Fruit fly (Drosophila melanogaster) whole organism, embryonic: Measurements from ENCODE around the gene Cpr67Fa2.

ENCODE experiments used
- BEAF-32 ChIP-seq: fragments of 200-800 bp; sonication (Bioruptor generic); optimal IDR thresholded peaks from 3 replicates; lab custom pipeline; 2017; ENCODE audit warnings: missing biosample characterization, missing genetic modification characterization, mild to moderate bottlenecking, moderate library complexity, missing genetic modification reagents
- CG10543 ChIP-seq: fragments of 200-800 bp; sonication (Bioruptor generic); optimal IDR thresholded peaks from 3 replicates; lab custom pipeline; 2017; ENCODE audit warnings: missing biosample characterization, mild to moderate bottlenecking, missing genetic modification characterization, moderate library complexity
- CG11247 ChIP-seq: fragments of 200-800 bp; sonication (Bioruptor generic); IDR thresholded peaks from 2 replicates; pipeline ENCODE4 v1.3.6; 2022; ENCODE audit warnings: missing biosample characterization, missing genetic modification characterization
- CG11456 ChIP-seq: fragments of 200-800 bp; sonication (Bioruptor generic); IDR thresholded peaks from 3 replicates; pipeline ENCODE4 v1.3.6; 2022; ENCODE audit warnings: missing biosample characterization, missing genetic modification characterization
- CG11504 ChIP-seq: fragments of 200-800 bp; sonication (Bioruptor generic); optimal IDR thresholded peaks from 3 replicates; lab custom pipeline; 2019; ENCODE audit warnings: missing biosample characterization, mild to moderate bottlenecking, missing genetic modification characterization, moderate library complexity
- CG12219 ChIP-seq: fragments of 200-800 bp; sonication (Bioruptor generic); optimal IDR thresholded peaks from 3 replicates; lab custom pipeline; 2018; ENCODE audit warnings: missing biosample characterization, mild to moderate bottlenecking, missing genetic modification characterization
- CG1233 ChIP-seq: fragments of 200-800 bp; sonication (Bioruptor generic); optimal IDR thresholded peaks from 4 replicates; lab custom pipeline; 2018; ENCODE audit warnings: missing biosample characterization, mild to moderate bottlenecking, missing genetic modification characterization
- CG14710 ChIP-seq: fragments of 200-800 bp; sonication (Bioruptor generic); optimal IDR thresholded peaks from 3 replicates; lab custom pipeline; 2019; ENCODE audit warnings: missing biosample characterization, mild to moderate bottlenecking, missing genetic modification characterization, moderate library complexity
- CG15269 ChIP-seq: fragments of 200-800 bp; sonication (Bioruptor generic); optimal IDR thresholded peaks from 2 replicates; lab custom pipeline; 2018; ENCODE audit warnings: missing biosample characterization, mild to moderate bottlenecking, missing genetic modification characterization, moderate library complexity
- CG1529 ChIP-seq: fragments of 200-800 bp; sonication (Bioruptor generic); optimal IDR thresholded peaks from 3 replicates; lab custom pipeline; 2018; ENCODE audit warnings: missing biosample characterization, missing genetic modification characterization
- CG16813 ChIP-seq: fragments of 200-800 bp; sonication (Bioruptor generic); IDR thresholded peaks from 3 replicates; pipeline ENCODE4 v1.3.6; 2022; ENCODE audit warnings: missing biosample characterization, missing genetic modification characterization; ENCODE audit not compliant: partially characterized antibody
- CG16815 ChIP-seq: fragments of 200-800 bp; sonication (Bioruptor generic); optimal IDR thresholded peaks from 3 replicates; lab custom pipeline; 2017; ENCODE audit warnings: missing biosample characterization, mild to moderate bottlenecking, missing genetic modification characterization
- CG17802 ChIP-seq: fragments of 200-800 bp; sonication (Bioruptor generic); optimal IDR thresholded peaks from 2 replicates; lab custom pipeline; 2018; ENCODE audit warnings: missing biosample characterization, mild to moderate bottlenecking, missing genetic modification characterization, moderate library complexity
- CG32767 ChIP-seq: fragments of 200-800 bp; sonication (Bioruptor generic); IDR thresholded peaks from 2 replicates; pipeline ENCODE4 v1.3.6; 2022; ENCODE audit warnings: missing biosample characterization, missing genetic modification characterization
- CG3281 ChIP-seq: fragments of 200-800 bp; sonication (Bioruptor generic); optimal IDR thresholded peaks from 3 replicates; lab custom pipeline; 2017; ENCODE audit warnings: missing biosample characterization, mild to moderate bottlenecking, missing genetic modification characterization
- CG33557 ChIP-seq: fragments of 200-800 bp; sonication (Bioruptor generic); optimal IDR thresholded peaks from 2 replicates; lab custom pipeline; 2019; ENCODE audit warnings: missing biosample characterization, mild to moderate bottlenecking, missing genetic modification characterization, moderate library complexity
- CG3407 ChIP-seq: fragments of 200-800 bp; sonication (Bioruptor generic); optimal IDR thresholded peaks from 2 replicates; lab custom pipeline; 2018; ENCODE audit warnings: missing biosample characterization, mild to moderate bottlenecking, missing genetic modification characterization
- CG4404 ChIP-seq: fragments of 200-800 bp; sonication (Bioruptor generic); IDR thresholded peaks from 2 replicates; pipeline ENCODE4 v1.3.6; 2022; ENCODE audit warnings: missing biosample characterization, missing genetic modification characterization
- CG5953 ChIP-seq: fragments of 200-800 bp; sonication (Bioruptor generic); IDR thresholded peaks from 2 replicates; pipeline ENCODE4 v1.3.6; 2022; ENCODE audit warnings: missing biosample characterization, missing genetic modification characterization
- CG6813 ChIP-seq: fragments of 200-800 bp; sonication (Bioruptor generic); optimal IDR thresholded peaks from 2 replicates; lab custom pipeline; 2017; ENCODE audit warnings: missing biosample characterization, missing genetic modification characterization, mild to moderate bottlenecking, moderate library complexity, missing genetic modification reagents
- CG9437 ChIP-seq: fragments of 200-800 bp; sonication (Bioruptor generic); optimal IDR thresholded peaks from 2 replicates; lab custom pipeline; 2018; ENCODE audit warnings: missing biosample characterization, mild to moderate bottlenecking, missing genetic modification characterization
- CG9609 ChIP-seq: fragments of 200-800 bp; sonication (Bioruptor generic); optimal IDR thresholded peaks from 3 replicates; lab custom pipeline; 2016; ENCODE audit warnings: missing biosample characterization, missing genetic modification characterization
- H15 ChIP-seq: fragments of 200-800 bp; sonication (Bioruptor generic); IDR thresholded peaks from 3 replicates; pipeline ENCODE4 v1.3.6; 2022; ENCODE audit warnings: missing biosample characterization, missing genetic modification characterization
- HmgD ChIP-seq: fragments of 200-800 bp; sonication (Bioruptor generic); optimal IDR thresholded peaks from 3 replicates; lab custom pipeline; 2016; ENCODE audit warnings: missing biosample characterization, missing genetic modification characterization
- HmgZ ChIP-seq: fragments of 200-800 bp; sonication (Bioruptor generic); optimal IDR thresholded peaks from 2 replicates; lab custom pipeline; 2018; ENCODE audit warnings: missing biosample characterization, mild to moderate bottlenecking, missing genetic modification characterization
- Hr39 ChIP-seq: fragments of >200 bp; optimal IDR thresholded peaks from 2 replicates; lab custom pipeline; 2017
- Hr51 ChIP-seq, 2 experiments: fragments of 200-800 bp; sonication (Bioruptor generic); optimal IDR thresholded peaks; 2 replicates in 1 of 2; 3 replicates in 1 of 2; lab custom pipeline; 2016 to 2018; ENCODE audit warnings: missing biosample characterization in 2 of 2, missing genetic modification characterization in 2 of 2, mild to moderate bottlenecking in 1 of 2, moderate library complexity in 1 of 2
- Oaz ChIP-seq: fragments of 200-800 bp; sonication (Bioruptor generic); IDR thresholded peaks from 2 replicates; pipeline ENCODE4 v1.3.6; 2022; ENCODE audit warnings: missing biosample characterization, missing genetic modification characterization
- Sry-β ChIP-seq: fragments of 200-800 bp; sonication (Bioruptor generic); optimal IDR thresholded peaks from 2 replicates; lab custom pipeline; 2018; ENCODE audit warnings: missing biosample characterization, mild to moderate bottlenecking, missing genetic modification characterization, moderate library complexity
- YL-1 ChIP-seq: fragments of 200-800 bp; sonication (Bioruptor generic); optimal IDR thresholded peaks from 3 replicates; lab custom pipeline; 2017; ENCODE audit warnings: missing biosample characterization, mild to moderate bottlenecking, missing genetic modification characterization
- chm ChIP-seq: fragments of 200-800 bp; sonication (Bioruptor generic); IDR thresholded peaks from 2 replicates; pipeline ENCODE4 v1.3.6; 2022; ENCODE audit warnings: missing biosample characterization, missing genetic modification characterization
- crol ChIP-seq: fragments of 200-800 bp; sonication (Bioruptor generic); IDR thresholded peaks from 2 replicates; pipeline ENCODE4 v1.3.6; 2022; ENCODE audit warnings: missing biosample characterization, missing genetic modification characterization
- dpn ChIP-seq, 2 experiments: fragments of 200-800 bp; sonication (Bioruptor generic); optimal IDR thresholded peaks; 3 replicates each; lab custom pipeline; 2016; ENCODE audit warnings: missing biosample characterization in 2 of 2, missing genetic modification characterization in 2 of 2
- exex ChIP-seq: fragments of 200-800 bp; sonication (Bioruptor generic); optimal IDR thresholded peaks from 4 replicates; lab custom pipeline; 2018; ENCODE audit warnings: missing biosample characterization, mild to moderate bottlenecking, missing genetic modification characterization, moderate library complexity
- gcm2 ChIP-seq: fragments of 200-800 bp; sonication (Bioruptor generic); optimal IDR thresholded peaks from 2 replicates; lab custom pipeline; 2016; ENCODE audit warnings: missing biosample characterization, missing genetic modification characterization
- gfzf ChIP-seq: fragments of 200-800 bp; sonication (Bioruptor generic); optimal IDR thresholded peaks from 2 replicates; lab custom pipeline; 2016; ENCODE audit warnings: missing biosample characterization, mild to moderate bottlenecking, missing genetic modification characterization, moderate library complexity
- hkb ChIP-seq, 2 experiments: fragments of 200-800 bp in 1 of 2; fragments of >200 bp in 1 of 2; sonication (Bioruptor generic) in 1 of 2; IDR thresholded peaks in 1 of 2; optimal IDR thresholded peaks in 1 of 2; 2 replicates each; pipeline versions ENCODE4 v1.3.6 to Lab custom; 2017 to 2022; ENCODE audit warnings: missing biosample characterization in 1 of 2, missing genetic modification characterization in 1 of 2
- ind ChIP-seq: fragments of 200-800 bp; sonication (Bioruptor generic); optimal IDR thresholded peaks from 3 replicates; lab custom pipeline; 2016; ENCODE audit warnings: missing biosample characterization, missing genetic modification characterization
- ken ChIP-seq: fragments of 200-800 bp; sonication (Bioruptor generic); IDR thresholded peaks from 3 replicates; pipeline ENCODE4 v1.3.6; 2022; ENCODE audit warnings: missing biosample characterization, missing genetic modification characterization
- lab ChIP-seq: fragments of 200-800 bp; sonication (Bioruptor generic); optimal IDR thresholded peaks from 3 replicates; lab custom pipeline; 2017; ENCODE audit warnings: missing biosample characterization, missing genetic modification characterization, mild to moderate bottlenecking, moderate library complexity, missing genetic modification reagents
- maf-S ChIP-seq: fragments of 200-800 bp; sonication (Bioruptor generic); optimal IDR thresholded peaks from 2 replicates; lab custom pipeline; 2016; ENCODE audit warnings: missing biosample characterization, missing genetic modification characterization
- p53 ChIP-seq: fragments of 200-800 bp; sonication (Bioruptor generic); optimal IDR thresholded peaks from 2 replicates; lab custom pipeline; 2016; ENCODE audit warnings: missing biosample characterization, missing genetic modification characterization
- ro ChIP-seq: fragments of 200-800 bp; sonication (Bioruptor generic); IDR thresholded peaks from 2 replicates; pipeline ENCODE4 v1.3.6; 2022; ENCODE audit warnings: missing biosample characterization, missing genetic modification characterization
- sug ChIP-seq: fragments of 200-800 bp; optimal IDR thresholded peaks from 2 replicates; lab custom pipeline; 2019; ENCODE audit warnings: missing biosample characterization, mild to moderate bottlenecking, missing genetic modification characterization, moderate library complexity
- usp ChIP-seq: fragments of >200 bp; optimal IDR thresholded peaks from 2 replicates; lab custom pipeline; 2017; ENCODE audit warnings: missing biosample characterization, missing genetic modification characterization
- vvl ChIP-seq: fragments of 200-800 bp; sonication (Bioruptor generic); IDR thresholded peaks from 2 replicates; pipeline ENCODE4 v1.3.6; 2022; ENCODE audit warnings: missing biosample characterization, missing genetic modification characterization
- zfh1 ChIP-seq: fragments of 200-800 bp; sonication (Bioruptor generic); IDR thresholded peaks from 3 replicates; pipeline ENCODE4 v1.3.6; 2022; ENCODE audit warnings: missing biosample characterization, missing genetic modification characterization
- zfh2 ChIP-seq: fragments of 200-800 bp; sonication (Bioruptor generic); optimal IDR thresholded peaks from 2 replicates; lab custom pipeline; 2016; ENCODE audit warnings: missing biosample characterization, missing genetic modification characterization

Cpr67Fa2 gene

DNA sequence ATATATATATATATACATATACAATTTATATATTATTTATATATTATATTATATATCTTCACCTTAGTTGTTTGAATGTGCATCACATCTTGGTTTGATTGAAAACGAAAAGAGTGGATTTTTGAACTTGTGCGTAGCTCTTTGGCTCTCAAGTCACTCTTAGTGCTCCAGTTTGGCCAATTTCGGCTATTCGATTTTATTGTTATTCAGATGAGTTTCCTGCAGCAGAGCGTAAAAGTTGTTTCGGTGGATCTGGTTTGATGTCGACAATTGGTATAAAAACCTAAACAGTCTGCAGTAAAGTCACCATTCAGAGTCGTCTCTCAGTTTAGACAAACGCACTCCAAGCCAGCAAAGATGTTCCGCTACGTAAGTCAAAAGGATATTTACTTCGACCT is 1.8 kb upstream of the Cpr67Fa2 start, which contains the start of gene Cpr67Fa1:
Gene Cpr67Fa1, plus strand, starts transcription at position 299 of the 398 bp plus-strand sequence.
- TF ChIP-seq CG33557 (GFP tag; lab: Kevin White, UChicago) (no peak), CG11504 (tag; lab: Kevin White, UChicago) (peak; percentile 0), Hr51 (GFP tag; optimal IDR thresholded peaks at IDR 0.05; lab: Kevin White, UChicago) (peak in 1 of 2 experiments; percentile 22), Hr39 (no peak)
- TF ChIP-seq, all 482 proteins: peak for 2

DNA sequence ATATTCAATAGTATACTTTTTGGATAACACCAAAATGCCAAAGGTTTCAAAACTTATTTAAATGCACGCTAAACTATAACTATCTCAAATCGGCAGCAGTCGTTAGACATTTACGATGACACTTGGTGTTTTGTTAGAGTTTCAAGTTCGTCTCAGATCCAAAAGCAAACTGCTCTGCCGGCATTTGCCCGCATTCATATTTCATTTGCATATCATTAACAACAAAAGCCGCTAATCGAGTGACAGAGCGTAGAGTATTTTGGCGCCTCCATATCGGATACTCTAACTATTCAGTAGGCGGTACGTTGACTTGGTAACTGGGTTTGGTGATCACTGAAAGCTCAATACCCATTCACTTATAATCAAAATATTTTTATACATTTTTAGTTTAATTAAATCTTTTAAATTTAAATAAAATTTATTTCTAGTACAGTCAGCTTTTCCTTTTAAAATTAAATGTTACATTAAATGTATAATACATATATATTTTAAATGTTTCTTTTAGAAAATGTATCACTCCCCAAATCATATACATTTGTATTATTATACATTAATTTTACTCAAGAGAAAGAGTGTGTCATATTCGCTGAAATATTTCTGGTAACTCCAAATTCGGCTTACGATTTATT is 1.8 kb downstream of the Cpr67Fa2 start:
- TF ChIP-seq Sry-β (no peak), maf-S (GFP tag; lab: Kevin White, UChicago) (no peak), CG9437 (GFP tag; lab: Kevin White, UChicago) (peak; percentile 59), gfzf (GFP tag; lab: Kevin White, UChicago) (no peak), BEAF-32 (GFP tag; lab: Kevin White, UChicago) (no peak), CG6813 (GFP tag; lab: Kevin White, UChicago) (no peak), CG3281 (GFP tag; lab: Kevin White, UChicago) (peak; percentile 48), CG15269 (tag; lab: Kevin White, UChicago) (peak; percentile 65), ind (GFP tag; lab: Kevin White, UChicago) (peak; percentile 30), vvl (GFP tag; lab: Robert Waterston, UW) (peak; percentile 80), ken (no peak), CG11456 (no peak), CG16813 (GFP tag; lab: Robert Waterston, UW) (no peak), CG5953 (GFP tag; lab: Robert Waterston, UW) (no peak), ro (GFP tag; lab: Robert Waterston, UW) (no peak), gcm2 (no peak), HmgD (no peak), hkb (optimal IDR thresholded peaks at IDR 0.05; lab: Kevin White, UChicago) (no peak), hkb (GFP tag; IDR thresholded peaks at IDR 0.05; lab: Robert Waterston, UW) (0 out of 2 replicates have a peak, but pooled peaks have one; percentile 21), CG4404 (GFP tag; lab: Robert Waterston, UW) (no peak), CG3407 (GFP tag; lab: Kevin White, UChicago) (no peak), CG16815 (GFP tag; lab: Kevin White, UChicago) (no peak), CG10543 (peak; percentile 14), CG12219 (no peak), dpn (GFP tag; optimal IDR thresholded peaks at IDR 0.05; lab: Kevin White, UChicago) (peak in 1 of 2 experiments; percentile 40), YL-1 (GFP tag; lab: Kevin White, UChicago) (no peak), p53 (no peak), usp (GFP tag; lab: Kevin White, UChicago) (no peak), HmgZ (tag; lab: Kevin White, UChicago) (no peak), H15 (GFP tag; lab: Robert Waterston, UW) (no peak), zfh2 (GFP tag; lab: Kevin White, UChicago) (no peak), CG1233 (GFP tag; lab: Kevin White, UChicago) (peak; percentile 36), CG11247 (GFP tag; lab: Robert Waterston, UW) (no peak), CG17802 (tag; lab: Kevin White, UChicago) (no peak), sug (tag; lab: Kevin White, UChicago) (peak; percentile 45), chm (GFP tag; lab: Robert Waterston, UW) (no peak), CG1529 (GFP tag; lab: Kevin White, UChicago) (no peak), crol (GFP tag; lab: Robert Waterston, UW) (no peak), Oaz (no peak), CG14710 (peak; percentile 34), exex (tag; lab: Kevin White, UChicago) (no peak), lab (GFP tag; lab: Kevin White, UChicago) (peak; percentile 42), CG9609 (no peak), CG32767 (GFP tag; lab: Robert Waterston, UW) (no peak), zfh1 (GFP tag; lab: Robert Waterston, UW) (no peak)
